Worm (Caenorhabditis elegans) whole organism, young adult: ENCODE results near the gene spd-3.

ENCODE experiments used
- F10E7.11 ChIP-seq: sonication (generic microtip); optimal IDR thresholded peaks from 2 replicates; lab custom pipeline; 2017; ENCODE audit warnings: mild to moderate bottlenecking, missing genetic modification characterization, moderate library complexity, missing compliant biosample characterization
- ZK185.1 ChIP-seq: sonication (generic microtip); optimal IDR thresholded peaks from 2 replicates; lab custom pipeline; 2016; ENCODE audit warnings: mild to moderate bottlenecking, missing genetic modification characterization, missing compliant biosample characterization; ENCODE audit not compliant: poor library complexity, severe bottlenecking
- ama-1 ChIP-seq, 3 experiments: fragments of 150-350 bp in 1 of 3; sonication (generic microtip) in 2 of 3; optimal IDR thresholded peaks; 2 replicates each; lab custom pipeline; 2014 to 2018; ENCODE audit warnings: missing biosample characterization in 2 of 3, missing genetic modification characterization in 2 of 3, missing genetic modification reagents in 2 of 3
- cebp-2 ChIP-seq: fragments of 200-800 bp; sonication (Bioruptor generic); IDR thresholded peaks from 2 replicates; pipeline ENCODE4 v1.3.6; 2022; ENCODE audit warnings: missing genetic modification characterization, missing compliant biosample characterization
- egl-44 ChIP-seq: fragments of 200-800 bp; sonication (Bioruptor generic); IDR thresholded peaks from 2 replicates; pipeline ENCODE4 v1.3.6; 2022; ENCODE audit warnings: missing genetic modification reagents, missing genetic modification characterization, missing compliant biosample characterization
- madf-6 ChIP-seq: fragments of 200-800 bp; sonication (Bioruptor generic); IDR thresholded peaks from 2 replicates; pipeline ENCODE4 v1.3.6; 2022; ENCODE audit warnings: missing genetic modification reagents, missing genetic modification characterization, missing compliant biosample characterization
- pbrm-1 ChIP-seq: fragments of 200-800 bp; sonication (Bioruptor generic); IDR thresholded peaks from 2 replicates; pipeline ENCODE4 v1.3.6; 2022; ENCODE audit warnings: missing genetic modification reagents, missing genetic modification characterization, missing compliant biosample characterization
- unc-62 ChIP-seq: fragments of 150-350 bp; optimal IDR thresholded peaks from 2 replicates; lab custom pipeline; 2014; ENCODE audit warnings: missing biosample characterization, missing genetic modification reagents, missing genetic modification characterization

DNA sequence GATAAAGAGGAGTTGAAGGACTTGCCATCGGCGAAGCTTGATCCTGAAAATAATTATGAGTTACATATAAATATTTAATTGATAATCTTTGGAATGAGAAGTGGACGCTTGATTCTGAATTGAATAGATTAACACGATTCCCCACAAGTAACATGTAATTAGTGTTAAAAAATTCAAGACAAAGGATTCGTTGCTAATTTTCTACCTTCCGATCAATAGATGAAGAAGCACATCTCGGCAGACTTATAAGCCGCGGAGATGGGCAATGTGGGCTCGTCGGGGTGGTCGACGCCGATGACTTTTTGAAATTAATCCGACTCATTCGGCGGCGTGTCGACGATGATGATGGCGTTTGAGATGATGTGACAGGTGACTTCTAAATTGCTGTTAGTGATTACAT lies 15.4 kb upstream of the spd-3 start:
- no peak for TF ChIP-seq cebp-2
- TF ChIP-seq ama-1 (optimal IDR thresholded peaks at IDR 0.05; lab: Kevin White, UChicago), result no peak
- no peak for TF ChIP-seq ama-1 (GFP tag; optimal IDR thresholded peaks at IDR 0.05; lab: Kevin White, UChicago)
- TF ChIP-seq F10E7.11 (tag; lab: Kevin White, UChicago), result no peak
- TF ChIP-seq unc-62 (GFP tag; lab: Kevin White, UChicago), result no peak
- no peak for TF ChIP-seq egl-44 (GFP tag; lab: Robert Waterston, UW)
- TF ChIP-seq pbrm-1 (GFP tag; lab: Robert Waterston, UW), result no peak
- no peak for TF ChIP-seq madf-6 (GFP tag; lab: Robert Waterston, UW)
- TF ChIP-seq ZK185.1 (tag; lab: Kevin White, UChicago), result no peak
